Worm (Caenorhabditis elegans): Measurements from ENCODE around the gene polh-1.

DNA sequence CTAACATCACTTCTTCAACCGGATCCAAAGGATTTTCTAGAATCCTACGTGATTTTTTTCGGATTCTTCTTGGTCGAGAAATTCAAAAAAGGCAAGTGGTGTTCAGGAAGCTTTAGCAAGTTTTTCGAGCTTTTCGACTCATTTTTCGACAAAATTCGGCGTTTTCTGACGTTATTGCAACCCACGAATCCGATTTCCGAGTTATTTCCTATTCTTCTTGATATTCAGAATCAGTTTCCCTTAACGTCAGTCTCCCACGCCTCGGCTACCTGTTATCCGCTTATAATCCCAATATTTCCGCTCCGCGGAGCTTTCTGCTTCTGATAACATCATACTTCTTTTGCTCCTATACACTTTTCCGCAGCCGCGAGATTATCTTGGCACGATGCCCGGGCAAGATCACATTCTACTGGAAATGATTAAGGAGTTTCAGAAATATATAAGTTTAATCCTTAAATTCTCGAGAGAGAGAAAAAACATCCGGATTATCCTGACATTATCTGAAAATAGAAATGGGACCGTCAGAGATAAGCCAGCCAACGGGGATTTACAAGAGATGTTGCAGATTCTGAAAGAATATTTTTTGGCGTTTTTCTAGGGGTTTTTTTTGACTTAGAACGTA, 31.6 kb downstream of the polh-1 start:
- no peak for TF ChIP-seq nhr-237 (tag; optimal IDR thresholded peaks at IDR 0.05)
- TF ChIP-seq nhr-41 (GFP tag; IDR thresholded peaks at IDR 0.05): no peak
- TF ChIP-seq nhr-11 (tag; optimal IDR thresholded peaks at IDR 0.05): no peak
- no peak for TF ChIP-seq nhr-10 (tag; optimal IDR thresholded peaks at IDR 0.05)

Measured in whole organism, L4 larva.